Fruit fly (Drosophila melanogaster) whole organism, adult: ENCODE results near the gene RpS29.

Experiments used
- CG14711 ChIP-seq: fragments of 200-800 bp; sonication (Bioruptor generic); optimal IDR thresholded peaks from 2 replicates; lab custom pipeline; 2018; ENCODE audit warnings: missing biosample characterization, mild to moderate bottlenecking, missing genetic modification characterization, moderate library complexity
- CG1620 ChIP-seq: fragments of 200-800 bp; sonication (Bioruptor generic); optimal IDR thresholded peaks from 2 replicates; lab custom pipeline; 2016; ENCODE audit warnings: missing biosample characterization, missing genetic modification characterization
- CG33017 ChIP-seq: fragments of 200-800 bp; sonication (Bioruptor generic); optimal IDR thresholded peaks from 2 replicates; lab custom pipeline; 2018; ENCODE audit warnings: missing biosample characterization, mild to moderate bottlenecking, missing genetic modification characterization, moderate library complexity
- bab1 ChIP-seq: fragments of 200-800 bp; sonication (Bioruptor generic); optimal IDR thresholded peaks from 3 replicates; lab custom pipeline; 2019; ENCODE audit warnings: missing biosample characterization, mild to moderate bottlenecking, missing genetic modification characterization, moderate library complexity
- cic ChIP-seq: fragments of 200-800 bp; sonication (Bioruptor generic); optimal IDR thresholded peaks from 2 replicates; lab custom pipeline; 2017; ENCODE audit warnings: missing biosample characterization, mild to moderate bottlenecking, missing genetic modification characterization, moderate library complexity
- cnc ChIP-seq, 2 experiments: fragments of >200 bp; optimal IDR thresholded peaks; 2 replicates each; lab custom pipeline; 2017
- pad ChIP-seq: fragments of 200-800 bp; sonication (Bioruptor generic); optimal IDR thresholded peaks from 3 replicates; lab custom pipeline; 2017; ENCODE audit warnings: missing biosample characterization, missing genetic modification characterization, mild to moderate bottlenecking, moderate library complexity, missing genetic modification reagents
- tj ChIP-seq: fragments of 200-800 bp; sonication (Bioruptor generic); optimal IDR thresholded peaks from 3 replicates; lab custom pipeline; 2017; ENCODE audit warnings: missing biosample characterization, mild to moderate bottlenecking, missing genetic modification characterization, moderate library complexity

- TF ChIP-seq tj (GFP tag; lab: Kevin White, UChicago) (peak; percentile 38), cnc (optimal IDR thresholded peaks at IDR 0.05; lab: Kevin White, UChicago) (no peak), CG1620 (GFP tag; lab: Kevin White, UChicago) (peak; percentile 23), CG14711 (tag; lab: Kevin White, UChicago) (no peak), CG33017 (peak; percentile 21), cic (peak; percentile 85), pad (GFP tag; lab: Kevin White, UChicago) (no peak), bab1 (GFP tag; lab: Kevin White, UChicago) (peak; percentile 70)
These were observed 18.3 kb upstream of the RpS29 start, which contains the start of gene Mpi for dm6 chr3R:9759360-9760191.
